Worm (Caenorhabditis elegans) whole organism, L4 larva: ENCODE data around the gene C35B1.4.

ENCODE experiments used
- D1046.2 ChIP-seq: fragments of 200-800 bp; sonication (Bioruptor generic); IDR thresholded peaks from 2 replicates; pipeline ENCODE4 v1.3.6; 2022; ENCODE audit warnings: missing genetic modification characterization, missing compliant biosample characterization
- F26F4.8 ChIP-seq: fragments of 200-800 bp; sonication (Bioruptor generic); conservative IDR thresholded peaks from 2 replicates; pipeline ENCODE4 v1.3.6; 2022; ENCODE audit warnings: missing genetic modification characterization, missing compliant biosample characterization
- F37D6.2 ChIP-seq: sonication (generic microtip); optimal IDR thresholded peaks from 2 replicates; lab custom pipeline; 2016; ENCODE audit warnings: mild to moderate bottlenecking, missing genetic modification characterization, missing compliant biosample characterization
- F44E2.7 ChIP-seq: fragments of 200-800 bp; sonication (Bioruptor generic); IDR thresholded peaks from 2 replicates; pipeline ENCODE4 v2.1.2; 2022; ENCODE audit warnings: missing genetic modification characterization, missing compliant biosample characterization
- F49E8.2 ChIP-seq: sonication (generic microtip); optimal IDR thresholded peaks from 2 replicates; lab custom pipeline; 2016; ENCODE audit warnings: missing compliant biosample characterization, mild to moderate bottlenecking, missing genetic modification characterization, borderline replicate concordance
- T20F7.1 ChIP-seq: fragments of 200-800 bp; sonication (Bioruptor generic); optimal IDR thresholded peaks from 2 replicates; lab custom pipeline; 2018; ENCODE audit warnings: mild to moderate bottlenecking, missing genetic modification characterization, missing compliant biosample characterization
- T26A8.4 ChIP-seq: fragments of 200-800 bp; sonication (Bioruptor generic); IDR thresholded peaks from 2 replicates; pipeline ENCODE4 v1.3.6; 2022; ENCODE audit warnings: missing genetic modification characterization, missing compliant biosample characterization
- ZK337.2 ChIP-seq: fragments of 200-800 bp; sonication (Bioruptor generic); IDR thresholded peaks from 2 replicates; pipeline ENCODE4 v1.3.6; 2022; ENCODE audit warnings: missing genetic modification reagents, missing genetic modification characterization, missing compliant biosample characterization
- aha-1 ChIP-seq: fragments of 150-350 bp; peaks from one replicate; lab custom pipeline; 2014; ENCODE audit warnings: missing biosample characterization, missing genetic modification characterization
- ama-1 ChIP-seq: fragments of 150-350 bp; optimal IDR thresholded peaks from 2 replicates; lab custom pipeline; 2014; ENCODE audit warnings: inconsistent platforms, mixed read lengths
- ceh-20 ChIP-seq: fragments of 200-800 bp; sonication (Bioruptor generic); IDR thresholded peaks from 2 replicates; pipeline ENCODE4 v1.3.6; 2022; ENCODE audit warnings: missing genetic modification reagents, missing genetic modification characterization, missing compliant biosample characterization
- cey-2 ChIP-seq: sonication (generic microtip); optimal IDR thresholded peaks from 3 replicates; lab custom pipeline; 2017; ENCODE audit warnings: missing genetic modification characterization, mild to moderate bottlenecking, missing compliant biosample characterization, antibody characterized with exemption, borderline replicate concordance; ENCODE audit not compliant: insufficient read depth
- ctbp-1 ChIP-seq: fragments of 200-800 bp; sonication (Bioruptor generic); IDR thresholded peaks from 2 replicates; pipeline ENCODE4 v1.3.6; 2022; ENCODE audit warnings: missing genetic modification reagents, missing genetic modification characterization, missing compliant biosample characterization
- daf-12 ChIP-seq: fragments of 150-350 bp; optimal IDR thresholded peaks from 2 replicates; lab custom pipeline; 2014; ENCODE audit warnings: missing biosample characterization, missing genetic modification reagents, missing genetic modification characterization
- dmd-6 ChIP-seq: fragments of 200-800 bp; sonication (Bioruptor generic); IDR thresholded peaks from 2 replicates; pipeline ENCODE4 v1.3.6; 2022; ENCODE audit warnings: missing genetic modification reagents, missing genetic modification characterization, missing compliant biosample characterization
- dmd-9 ChIP-seq: fragments of 200-800 bp; sonication (Bioruptor generic); IDR thresholded peaks from 2 replicates; pipeline ENCODE4 v1.3.6; 2022; ENCODE audit warnings: missing genetic modification reagents, missing genetic modification characterization, missing compliant biosample characterization
- dve-1 ChIP-seq: sonication (generic microtip); optimal IDR thresholded peaks from 2 replicates; lab custom pipeline; 2017; ENCODE audit warnings: antibody characterized with exemption, mild to moderate bottlenecking, missing genetic modification characterization, missing compliant biosample characterization; ENCODE audit not compliant: insufficient read depth
- egl-43 ChIP-seq: fragments of 200-800 bp; sonication (Bioruptor generic); IDR thresholded peaks from 2 replicates; pipeline ENCODE4 v1.3.6; 2022; ENCODE audit warnings: missing genetic modification reagents, missing genetic modification characterization, missing compliant biosample characterization
- fkh-10 ChIP-seq: fragments of 150-350 bp; optimal IDR thresholded peaks from 2 replicates; lab custom pipeline; 2014; ENCODE audit warnings: missing biosample characterization, missing genetic modification reagents, missing genetic modification characterization
- hmg-1.1 ChIP-seq: fragments of 200-800 bp; sonication (Bioruptor generic); IDR thresholded peaks from 2 replicates; pipeline ENCODE4 v1.3.6; 2022; ENCODE audit warnings: missing genetic modification reagents, missing genetic modification characterization, missing compliant biosample characterization
- lin-13 ChIP-seq: fragments of 150-350 bp; optimal IDR thresholded peaks from 2 replicates; lab custom pipeline; 2014; ENCODE audit warnings: missing biosample characterization, missing genetic modification reagents, missing genetic modification characterization
- madf-5 ChIP-seq, 2 experiments: fragments of 200-800 bp; sonication (Bioruptor generic); IDR thresholded peaks; 2 replicates each; pipeline ENCODE4 v1.3.6; 2022; ENCODE audit warnings: missing compliant biosample characterization in 2 of 2, missing genetic modification characterization in 2 of 2
- mdl-1 ChIP-seq, 2 experiments: fragments of 150-350 bp in 1 of 2; sonication (generic microtip) in 1 of 2; optimal IDR thresholded peaks; 2 replicates each; lab custom pipeline; 2014 to 2017; ENCODE audit warnings: missing biosample characterization in 2 of 2, missing genetic modification characterization in 2 of 2
- mep-1 ChIP-seq: fragments of 150-350 bp; sonication (generic microtip); optimal IDR thresholded peaks from 3 replicates; lab custom pipeline; 2014; ENCODE audit warnings: missing biosample characterization, missing genetic modification characterization
- mes-2 ChIP-seq: sonication (generic microtip); optimal IDR thresholded peaks from 2 replicates; lab custom pipeline; 2016; ENCODE audit warnings: missing genotype, mild to moderate bottlenecking, missing genetic modification characterization, missing compliant biosample characterization; ENCODE audit not compliant: poor library complexity, severe bottlenecking
- nhr-11 ChIP-seq: fragments of 150-350 bp; optimal IDR thresholded peaks from 2 replicates; lab custom pipeline; 2014; ENCODE audit warnings: missing biosample characterization, missing genetic modification characterization
- nhr-111 ChIP-seq: fragments of 200-800 bp; sonication (Bioruptor generic); optimal IDR thresholded peaks from 2 replicates; lab custom pipeline; 2018; ENCODE audit warnings: mild to moderate bottlenecking, missing genetic modification characterization, missing compliant biosample characterization
- nhr-28 ChIP-seq: fragments of 150-350 bp; optimal IDR thresholded peaks from 2 replicates; lab custom pipeline; 2014; ENCODE audit warnings: missing biosample characterization, missing genetic modification characterization
- nhr-6 ChIP-seq: fragments of 150-350 bp; optimal IDR thresholded peaks from 2 replicates; lab custom pipeline; 2014; ENCODE audit warnings: missing biosample characterization, missing genetic modification characterization
- nhr-76 ChIP-seq: fragments of 150-350 bp; optimal IDR thresholded peaks from 2 replicates; lab custom pipeline; 2014; ENCODE audit warnings: missing biosample characterization, missing genetic modification characterization
- pqm-1 ChIP-seq: sonication (generic microtip); optimal IDR thresholded peaks from 2 replicates; lab custom pipeline; 2017; ENCODE audit warnings: missing biosample characterization, missing genetic modification characterization
- rbr-2 ChIP-seq: sonication (generic microtip); optimal IDR thresholded peaks from 2 replicates; lab custom pipeline; 2016; ENCODE audit warnings: missing genotype, missing genetic modification characterization, missing compliant biosample characterization
- set-16 ChIP-seq: fragments of 200-800 bp; sonication (Bioruptor generic); IDR thresholded peaks from 2 replicates; pipeline ENCODE4 v1.3.6; 2022; ENCODE audit warnings: missing genetic modification reagents, missing genetic modification characterization, missing compliant biosample characterization
- skn-1 ChIP-seq: fragments of 150-350 bp; optimal IDR thresholded peaks from 2 replicates; lab custom pipeline; 2014; ENCODE audit warnings: missing biosample characterization, missing genetic modification characterization
- unc-62 ChIP-seq, 3 experiments: fragments of 150-350 bp in 1 of 3; sonication (generic microtip); optimal IDR thresholded peaks in 2 of 3; peaks in 1 of 3; 1 replicate in 1 of 3; 2 replicates in 2 of 3; lab custom pipeline; 2014 to 2017; ENCODE audit warnings: missing biosample characterization in 3 of 3, missing genetic modification characterization in 3 of 3, missing genetic modification reagents in 3 of 3, missing genotype in 1 of 3
- vab-7 ChIP-seq: fragments of 200-800 bp; sonication (Bioruptor generic); IDR thresholded peaks from 2 replicates; pipeline ENCODE4 v1.3.6; 2022; ENCODE audit warnings: missing genetic modification reagents, missing genetic modification characterization, missing compliant biosample characterization

The C35B1.4 gene

DNA sequence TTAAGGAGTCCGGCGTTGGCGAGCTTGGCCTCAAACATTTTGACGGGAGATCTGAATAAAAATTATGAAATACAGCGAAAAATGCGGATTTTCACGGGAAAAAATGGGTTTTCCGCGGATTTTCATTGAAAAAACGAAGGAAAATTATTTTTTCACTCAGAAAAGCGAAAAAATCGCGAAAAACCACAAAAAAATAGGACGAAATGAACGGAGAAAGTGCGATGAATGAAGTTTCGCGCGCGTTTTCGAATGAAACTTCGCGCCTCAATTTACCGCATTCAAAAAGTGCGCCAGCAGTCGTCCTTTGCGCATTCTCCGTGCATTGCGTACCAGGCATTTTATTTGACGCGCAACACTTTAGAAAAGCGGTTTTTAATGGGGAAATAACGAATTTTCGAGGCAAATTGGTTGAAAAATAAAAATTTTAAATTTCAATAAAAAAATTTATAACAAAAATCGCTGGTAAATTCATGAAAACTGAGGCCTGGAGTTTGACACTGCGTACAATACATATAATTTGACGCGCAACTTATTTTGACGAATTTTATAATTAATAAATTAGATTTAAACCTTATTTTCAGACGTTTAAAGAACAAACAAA, 30.1 kb upstream of the C35B1.4 start, which contains the start of gene pcn-1 (continued):
- TF ChIP-seq cey-2 (tag; lab: Kevin White, UChicago): no peak
- peak; percentile 92 for TF ChIP-seq hmg-1.1 (GFP tag; lab: Robert Waterston, UW)
- TF ChIP-seq dmd-9: peak; percentile 90
- TF ChIP-seq mep-1 (tag; lab: Kevin White, UChicago): peak; percentile 93
- peak; percentile 57 for TF ChIP-seq vab-7 (GFP tag; lab: Robert Waterston, UW)
- TF ChIP-seq ceh-20: peak; percentile 93

DNA sequence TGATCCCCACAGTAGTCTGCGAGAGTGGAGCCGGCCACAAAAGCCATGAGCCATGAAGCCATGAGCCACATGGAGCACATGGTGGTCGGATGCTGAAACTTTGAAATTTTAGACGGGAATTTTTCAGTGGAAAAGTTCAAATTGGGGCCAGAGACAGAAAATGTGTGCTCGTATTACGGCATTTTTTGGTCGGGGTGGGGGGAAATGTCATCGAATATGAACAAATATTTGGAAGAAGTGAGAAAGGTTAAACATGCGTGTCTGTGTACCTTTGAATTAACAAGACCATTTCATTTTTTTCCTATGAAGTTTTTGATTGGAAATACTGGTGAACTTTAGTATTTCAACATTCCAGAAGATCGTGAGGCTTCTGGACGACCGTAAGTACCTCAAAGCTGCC, 28.1 kb upstream of the C35B1.4 start, which contains the start of gene wrt-5:
wrt-5 (minus strand) TSS at position 101 of the 400 bp plus-strand sequence.
- no peak for TF ChIP-seq nhr-111
- TF ChIP-seq F37D6.2 (tag; lab: Kevin White, UChicago): no peak
- peak; percentile 18 for TF ChIP-seq aha-1 (tag; lab: Kevin White, UChicago)
- TF ChIP-seq, all 104 proteins: peak for 1

DNA sequence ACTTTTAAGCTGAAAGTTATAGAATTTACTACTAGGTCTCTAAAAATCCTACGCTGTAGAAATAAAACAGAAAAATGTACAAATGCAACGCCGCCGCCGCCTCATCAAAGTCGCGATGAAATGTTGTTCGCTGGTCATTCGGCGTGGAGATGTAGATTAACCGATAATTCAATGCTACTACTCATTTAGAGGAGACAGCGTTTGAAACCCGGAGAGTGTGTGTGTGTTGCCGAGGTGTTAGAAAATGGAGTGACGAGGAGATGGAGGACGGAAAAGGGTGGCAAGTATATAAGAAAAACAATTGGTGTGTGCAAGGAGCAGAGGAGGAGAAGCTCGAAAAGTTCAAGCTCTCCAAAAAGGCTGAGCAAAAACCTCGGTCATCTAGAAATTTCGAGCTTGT, 27.3 kb upstream of the C35B1.4 start:
- TF ChIP-seq aha-1 (tag; lab: Kevin White, UChicago) (peak; percentile 17), T20F7.1 (no peak), ama-1 (lab: Kevin White, UChicago) (no peak), lin-13 (GFP tag; lab: Kevin White, UChicago) (no peak), nhr-6 (tag; lab: Kevin White, UChicago) (no peak), unc-62 (GFP tag; optimal IDR thresholded peaks at IDR 0.05 in 1 of 2; lab: Kevin White, UChicago) (peak in 1 of 2 experiments; percentile 49), unc-62 (tag; optimal IDR thresholded peaks at IDR 0.05; lab: Kevin White, UChicago) (no peak), rbr-2 (tag; lab: Kevin White, UChicago) (no peak), daf-12 (tag; lab: Kevin White, UChicago) (no peak)

DNA sequence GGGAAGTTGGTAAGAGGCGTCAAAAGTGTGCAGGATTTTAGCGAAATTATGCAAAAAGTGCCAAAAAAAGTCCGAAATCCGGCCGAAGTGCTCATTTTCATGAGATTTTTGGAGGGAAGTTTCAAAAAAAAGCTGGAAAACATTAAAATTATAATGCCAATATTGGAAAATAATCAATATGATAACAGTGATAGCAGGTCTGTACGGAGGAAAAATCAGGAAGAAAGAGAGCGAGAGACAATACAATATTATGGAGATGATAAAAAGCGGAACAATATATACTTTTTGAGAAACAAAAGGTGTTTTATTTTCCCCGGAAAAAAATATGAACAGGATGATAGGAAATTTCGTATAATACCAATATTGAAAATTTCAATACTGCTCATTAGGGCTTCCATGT, 26.2 kb upstream of the C35B1.4 start:
- TF ChIP-seq skn-1 (tag; lab: Kevin White, UChicago) (no peak), aha-1 (tag; lab: Kevin White, UChicago) (peak; percentile 78), nhr-28 (tag; lab: Kevin White, UChicago) (peak; percentile 8), pqm-1 (tag; lab: Kevin White, UChicago) (peak; percentile 52)

DNA sequence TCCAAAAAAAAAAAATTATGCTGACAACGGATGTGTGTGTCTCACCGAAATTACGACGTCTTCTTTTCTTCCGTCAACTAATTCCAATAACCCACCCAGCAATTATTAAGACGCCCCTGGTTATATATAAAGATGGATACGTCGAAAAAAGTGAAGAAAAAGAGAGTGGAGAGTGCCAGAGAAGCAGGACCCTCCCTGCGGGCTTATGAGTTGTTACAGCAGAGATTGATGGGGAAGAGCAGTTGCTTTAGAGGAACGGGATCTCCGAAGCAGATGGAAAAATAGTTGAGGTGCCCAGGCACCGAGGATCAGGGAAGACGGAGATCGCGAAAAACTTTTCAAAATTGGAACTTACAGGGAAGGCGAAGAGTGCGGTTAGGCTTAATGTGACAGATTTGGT, 24.3 kb upstream of the C35B1.4 start:
- TF ChIP-seq rbr-2 (tag; lab: Kevin White, UChicago): no peak
- TF ChIP-seq unc-62 (GFP tag; optimal IDR thresholded peaks at IDR 0.05 in 1 of 2; lab: Kevin White, UChicago): peak in 1 of 2 experiments; percentile 11
- TF ChIP-seq unc-62 (tag; optimal IDR thresholded peaks at IDR 0.05; lab: Kevin White, UChicago): no peak
- TF ChIP-seq, all 104 proteins: peak for 1

DNA sequence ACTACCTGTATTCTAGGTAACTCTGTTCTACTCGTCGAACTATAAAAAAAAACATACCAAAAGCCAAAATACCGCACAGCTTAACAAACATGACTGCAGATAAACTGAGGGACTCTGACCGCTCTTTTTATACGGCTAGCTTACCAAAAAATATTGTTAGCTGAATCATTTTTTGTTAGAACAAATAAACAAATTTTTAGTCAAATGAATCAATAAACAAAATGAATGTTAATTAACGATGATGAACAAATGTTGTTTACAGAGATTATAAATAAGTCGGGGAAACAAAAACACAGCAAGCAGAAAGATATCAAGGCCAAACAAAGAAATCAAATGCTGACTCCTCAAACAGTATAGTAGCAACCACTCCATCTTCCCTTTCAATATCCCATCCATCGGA, 16.0 kb upstream of the C35B1.4 start, which contains the start of gene ilys-6:
ilys-6 (minus strand) TSS at position 101 of the 400 bp plus-strand sequence.
- no peak for TF ChIP-seq F44E2.7 (GFP tag; lab: Robert Waterston, UW)
- TF ChIP-seq nhr-76 (tag; lab: Kevin White, UChicago): no peak
- TF ChIP-seq T20F7.1: no peak
- TF ChIP-seq madf-5 (GFP tag; IDR thresholded peaks at IDR 0.05; lab: Robert Waterston, UW): no peak
- no peak for TF ChIP-seq egl-43 (GFP tag; lab: Robert Waterston, UW)
- no peak for TF ChIP-seq mes-2

DNA sequence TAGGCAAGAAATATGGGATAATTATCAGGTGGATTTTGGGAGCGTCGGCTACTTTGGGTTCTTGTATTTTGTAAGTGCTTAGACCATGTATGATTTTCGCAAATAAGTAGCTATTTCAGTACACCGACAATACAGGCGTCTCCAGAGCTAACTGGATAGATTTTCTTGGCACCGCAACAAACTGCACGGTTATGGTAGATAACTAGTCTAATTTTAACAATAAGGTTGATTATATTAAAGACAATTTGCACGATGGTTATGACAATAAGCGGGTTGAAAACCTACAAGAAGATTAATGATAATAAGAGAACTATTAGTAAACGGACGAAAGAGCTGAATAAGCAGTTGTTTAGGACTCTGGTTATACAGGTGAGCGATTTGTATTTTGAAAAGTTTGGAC, 12.3 kb upstream of the C35B1.4 start:
- TF ChIP-seq unc-62 (GFP tag; optimal IDR thresholded peaks at IDR 0.05 in 1 of 2; lab: Kevin White, UChicago) (peak in 1 of 2 experiments; percentile 95), unc-62 (tag; optimal IDR thresholded peaks at IDR 0.05; lab: Kevin White, UChicago) (no peak), D1046.2 (no peak)

DNA sequence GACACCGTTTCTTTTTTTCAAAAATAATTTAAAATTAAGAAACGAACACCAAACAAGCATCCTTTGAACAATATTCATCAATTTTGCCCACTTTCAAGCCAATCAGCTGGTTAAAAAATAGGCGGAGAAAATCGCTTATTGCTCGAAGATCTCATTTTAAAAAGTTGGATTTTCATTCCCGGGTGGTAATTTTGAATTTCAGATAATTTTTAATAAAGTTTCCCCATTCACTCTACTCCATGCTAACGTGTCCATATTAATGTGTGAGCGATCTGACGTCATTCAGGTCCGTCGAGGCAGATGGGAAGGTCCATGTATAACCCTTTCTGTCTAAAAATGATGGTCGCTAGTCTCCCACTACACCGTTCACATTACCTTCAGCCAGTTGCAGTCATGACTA, 11.1 kb upstream of the C35B1.4 start, which contains the start of gene fbxb-55:
fbxb-55 (plus strand) TSS at position 301 of the 400 bp plus-strand sequence.
- TF ChIP-seq F26F4.8 (GFP tag; lab: Robert Waterston, UW): no peak
- no peak for TF ChIP-seq dmd-6 (GFP tag; lab: Robert Waterston, UW)
- TF ChIP-seq dve-1 (tag; lab: Kevin White, UChicago): no peak
- no peak for TF ChIP-seq mdl-1 (tag; optimal IDR thresholded peaks at IDR 0.05; lab: Kevin White, UChicago)
- TF ChIP-seq fkh-10 (GFP tag; lab: Kevin White, UChicago): no peak
- no peak for TF ChIP-seq F49E8.2 (tag; lab: Kevin White, UChicago)
- no peak for TF ChIP-seq ZK337.2 (GFP tag; lab: Robert Waterston, UW)
- TF ChIP-seq mes-2: no peak
- TF ChIP-seq nhr-11 (tag; lab: Kevin White, UChicago): no peak
- no peak for TF ChIP-seq T26A8.4 (GFP tag; lab: Robert Waterston, UW)
- TF ChIP-seq set-16: no peak
- TF ChIP-seq ama-1 (lab: Kevin White, UChicago): no peak
- no peak for TF ChIP-seq ctbp-1
- TF ChIP-seq ceh-20: no peak
- no peak for TF ChIP-seq egl-43 (GFP tag; lab: Robert Waterston, UW)
- TF ChIP-seq, all 104 proteins: peak for 0
